Worm (Caenorhabditis elegans): ENCODE results near the gene srw-34.

Gene srw-34

DNA sequence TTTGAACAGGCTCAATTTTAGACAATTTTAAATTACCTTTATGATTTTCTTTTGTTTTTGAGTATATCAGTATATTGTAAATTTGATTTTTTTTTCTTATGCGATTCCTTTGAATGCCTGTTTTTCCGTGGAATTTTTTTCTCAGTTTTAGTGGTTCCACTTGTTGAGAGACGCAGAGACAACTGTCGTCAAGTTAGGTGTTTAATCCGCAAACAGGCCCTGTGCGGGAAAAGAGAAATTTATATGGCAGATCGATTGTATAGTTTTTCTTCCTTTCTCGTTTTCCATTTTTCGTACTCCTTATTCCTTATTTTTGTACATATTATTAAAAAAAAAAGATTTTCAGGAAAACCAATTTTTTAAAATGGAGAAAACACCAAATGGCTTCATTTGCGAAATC is 23.1 kb downstream of the srw-34 start, which contains the start of gene F36D3.1 (continued):
- TF ChIP-seq F13H6.1 (tag; optimal IDR thresholded peaks at IDR 0.05) (no peak), Y55F3AM.14 (GFP tag; optimal IDR thresholded peaks at IDR 0.05) (no peak), ceh-16 (tag; optimal IDR thresholded peaks at IDR 0.05) (no peak), nhr-11 (tag; optimal IDR thresholded peaks at IDR 0.05) (no peak), R02D3.7 (tag; optimal IDR thresholded peaks at IDR 0.05) (no peak), sma-9 (GFP tag; optimal IDR thresholded peaks at IDR 0.05) (no peak), sma-9 (tag; optimal IDR thresholded peaks at IDR 0.05) (no peak), skn-1 (tag; optimal IDR thresholded peaks at IDR 0.05) (no peak), aly-2 (tag; optimal IDR thresholded peaks at IDR 0.05) (no peak), elt-3 (tag; optimal IDR thresholded peaks at IDR 0.05) (no peak), nhr-25 (tag; optimal IDR thresholded peaks at IDR 0.05) (no peak), mbf-1 (tag; optimal IDR thresholded peaks at IDR 0.05) (no peak), lsy-2 (tag; optimal IDR thresholded peaks at IDR 0.05) (peak; percentile 29 to 73), ztf-4 (tag; optimal IDR thresholded peaks at IDR 0.05) (no peak), blmp-1 (tag; optimal IDR thresholded peaks at IDR 0.05; ENCODE audit: insufficient read depth) (no peak), mdl-1 (tag; optimal IDR thresholded peaks at IDR 0.05) (no peak)

DNA sequence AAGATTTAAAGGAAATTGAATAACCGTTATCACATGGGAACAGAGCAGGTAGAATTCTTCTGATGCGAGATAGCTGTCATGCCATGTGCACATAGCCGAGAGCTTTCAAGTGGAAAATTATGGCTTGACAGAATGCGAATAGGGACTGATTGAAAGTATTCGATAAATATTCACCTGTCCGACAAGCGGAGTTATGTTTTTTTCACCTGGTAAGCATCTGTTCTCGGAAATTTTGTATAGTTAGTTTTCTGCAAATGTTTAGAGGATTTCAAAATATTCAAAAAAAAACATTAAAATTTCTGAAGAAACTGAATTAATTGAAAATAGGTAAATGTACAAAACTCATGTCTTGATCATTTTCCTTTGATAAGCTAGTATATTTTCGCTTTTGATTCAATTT is 24.6 kb downstream of the srw-34 start, which contains the start of gene srh-136:
Gene srh-136 (minus strand): TSS at position 93 of the 400 bp plus-strand sequence.
- no peak for TF ChIP-seq unc-39 (tag; optimal IDR thresholded peaks at IDR 0.05)
- no peak for TF ChIP-seq aly-2 (tag; optimal IDR thresholded peaks at IDR 0.05)
- TF ChIP-seq nhr-11 (tag; optimal IDR thresholded peaks at IDR 0.05), result no peak
- no peak for TF ChIP-seq elt-3 (tag; optimal IDR thresholded peaks at IDR 0.05)
- TF ChIP-seq unc-55 (GFP tag; optimal IDR thresholded peaks at IDR 0.05), result no peak
- no peak for TF ChIP-seq C34F6.9 (tag; optimal IDR thresholded peaks at IDR 0.05)
- TF ChIP-seq ceh-82 (tag; optimal IDR thresholded peaks at IDR 0.05), result no peak
- no peak for TF ChIP-seq sem-4 (tag; optimal IDR thresholded peaks at IDR 0.05)
- no peak for TF ChIP-seq zag-1 (tag; optimal IDR thresholded peaks at IDR 0.05)
- TF ChIP-seq nhr-25 (tag; optimal IDR thresholded peaks at IDR 0.05), result no peak
- no peak for TF ChIP-seq ZK546.5 (tag; optimal IDR thresholded peaks at IDR 0.05)
- no peak for TF ChIP-seq snpc-4 (tag; optimal IDR thresholded peaks at IDR 0.05)
- no peak for TF ChIP-seq ztf-11 (tag; optimal IDR thresholded peaks at IDR 0.05)
- no peak for TF ChIP-seq peb-1 (tag; optimal IDR thresholded peaks at IDR 0.05)
- TF ChIP-seq nhr-77 (tag; optimal IDR thresholded peaks at IDR 0.05), result no peak

DNA sequence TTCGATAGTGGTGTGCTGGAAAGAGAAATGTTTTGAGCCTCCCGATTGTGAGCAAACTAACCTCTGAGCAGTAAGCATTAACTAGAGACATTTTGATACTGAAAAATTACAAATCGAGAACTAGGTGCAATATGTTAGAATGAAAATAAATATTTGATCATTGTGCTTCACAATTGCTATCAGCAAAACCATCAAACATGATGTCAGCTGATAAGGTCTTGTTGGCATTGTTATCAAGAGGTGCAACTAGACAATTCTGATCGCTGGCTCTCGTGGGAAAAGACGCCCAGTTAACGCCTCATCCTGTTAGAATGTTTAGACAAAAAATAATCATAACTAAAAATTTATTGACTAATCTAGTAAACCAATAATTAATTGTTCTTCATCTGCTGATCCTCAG is 27.8 kb downstream of the srw-34 start, which contains the start of gene comt-2:
Gene comt-2 (minus strand): TSS at position 131 of the 400 bp plus-strand sequence.
- TF ChIP-seq ama-1 (optimal IDR thresholded peaks at IDR 0.05), result no peak
- TF ChIP-seq lin-13 (GFP tag; optimal IDR thresholded peaks at IDR 0.05), result no peak
- TF ChIP-seq ZK546.5 (tag; optimal IDR thresholded peaks at IDR 0.05), result no peak
- no peak for TF ChIP-seq nhr-10 (tag; optimal IDR thresholded peaks at IDR 0.05)
- TF ChIP-seq gmeb-1 (tag; optimal IDR thresholded peaks at IDR 0.05), result no peak
- peak; percentile 60 for TF ChIP-seq sma-9 (GFP tag; optimal IDR thresholded peaks at IDR 0.05)
- no peak for TF ChIP-seq sma-9 (tag; optimal IDR thresholded peaks at IDR 0.05)
- TF ChIP-seq Y55F3AM.14 (GFP tag; optimal IDR thresholded peaks at IDR 0.05), result no peak
- TF ChIP-seq nhr-237 (tag; optimal IDR thresholded peaks at IDR 0.05), result no peak
- peak; percentile 72 for TF ChIP-seq fos-1 (tag; optimal IDR thresholded peaks at IDR 0.05)

DNA sequence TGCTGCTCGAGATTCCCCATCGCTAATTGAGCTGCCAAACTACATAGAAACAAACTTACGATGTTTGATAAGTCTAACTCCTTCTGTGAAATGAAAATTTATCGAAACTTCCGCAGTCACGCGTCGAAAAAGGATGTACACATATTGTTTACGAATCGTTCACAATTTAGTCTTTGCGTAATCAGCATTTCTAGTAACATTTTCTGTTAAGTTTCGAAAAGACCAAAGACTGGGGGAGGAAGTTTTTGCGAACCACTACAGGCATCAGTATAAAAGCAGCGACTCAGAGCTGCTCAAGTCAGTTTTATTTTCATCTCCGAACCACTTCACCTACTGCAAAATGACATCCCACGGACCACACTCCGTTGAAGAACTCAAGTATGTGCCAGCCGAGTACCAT is 34.0 kb downstream of the srw-34 start, which contains the start of gene sqst-4:
Gene sqst-4 (plus strand): TSS at position 301 of the 400 bp plus-strand sequence.
- TF ChIP-seq egl-27 (tag; optimal IDR thresholded peaks at IDR 0.05) (no peak), lin-11 (tag; optimal IDR thresholded peaks at IDR 0.05) (no peak), unc-39 (tag; optimal IDR thresholded peaks at IDR 0.05) (no peak), fos-1 (tag; optimal IDR thresholded peaks at IDR 0.05) (no peak), zag-1 (tag; optimal IDR thresholded peaks at IDR 0.05) (no peak), ztf-11 (tag; optimal IDR thresholded peaks at IDR 0.05) (no peak), blmp-1 (tag; optimal IDR thresholded peaks at IDR 0.05; ENCODE audit: insufficient read depth) (no peak), sma-9 (GFP tag; optimal IDR thresholded peaks at IDR 0.05) (no peak), sma-9 (tag; optimal IDR thresholded peaks at IDR 0.05) (no peak), dmd-4 (tag; optimal IDR thresholded peaks at IDR 0.05) (no peak), nhr-11 (tag; optimal IDR thresholded peaks at IDR 0.05) (no peak), ceh-16 (tag; optimal IDR thresholded peaks at IDR 0.05) (no peak), nhr-10 (tag; optimal IDR thresholded peaks at IDR 0.05) (no peak), unc-62 (GFP tag; optimal IDR thresholded peaks at IDR 0.05) (no peak), nhr-129 (tag; optimal IDR thresholded peaks at IDR 0.05) (no peak), nhr-12 (tag; optimal IDR thresholded peaks at IDR 0.05) (no peak), nhr-25 (tag; optimal IDR thresholded peaks at IDR 0.05) (no peak)
